Fruit fly (Drosophila melanogaster) whole organism, prepupa: ENCODE results near the gene CG7789.

Experiments used
- CG11294 ChIP-seq: fragments of 200-800 bp; sonication (Bioruptor generic); IDR thresholded peaks from 2 replicates; pipeline ENCODE4 v1.3.6; 2022; ENCODE audit warnings: missing biosample characterization, missing genetic modification characterization
- CG11762 ChIP-seq: fragments of 200-800 bp; sonication (Bioruptor generic); optimal IDR thresholded peaks from 3 replicates; lab custom pipeline; 2016; ENCODE audit warnings: missing biosample characterization, missing genetic modification characterization; ENCODE audit not compliant: insufficient read depth
- CG15336 ChIP-seq: fragments of 200-800 bp; sonication (Bioruptor generic); IDR thresholded peaks from 2 replicates; pipeline ENCODE4 v1.3.6; 2022; ENCODE audit warnings: missing biosample characterization, missing genetic modification characterization
- CG1621 ChIP-seq: fragments of 200-800 bp; sonication (Bioruptor generic); optimal IDR thresholded peaks from 3 replicates; lab custom pipeline; 2018; ENCODE audit warnings: missing biosample characterization, mild to moderate bottlenecking, missing genetic modification characterization
- CG16779 ChIP-seq: fragments of 200-800 bp; sonication (Bioruptor generic); optimal IDR thresholded peaks from 3 replicates; lab custom pipeline; 2017; ENCODE audit warnings: missing biosample characterization, mild to moderate bottlenecking, missing genetic modification characterization
- CG3032 ChIP-seq: fragments of 200-800 bp; optimal IDR thresholded peaks from 2 replicates; lab custom pipeline; 2019; ENCODE audit warnings: missing biosample characterization, mild to moderate bottlenecking, missing genetic modification characterization, moderate library complexity
- CG32006 ChIP-seq: fragments of 200-800 bp; sonication (Bioruptor generic); optimal IDR thresholded peaks from 3 replicates; lab custom pipeline; 2017; ENCODE audit warnings: missing biosample characterization, mild to moderate bottlenecking, missing genetic modification characterization
- CG3919 ChIP-seq: fragments of 200-800 bp; sonication (Bioruptor generic); optimal IDR thresholded peaks from 3 replicates; lab custom pipeline; 2016; ENCODE audit warnings: missing biosample characterization, missing genetic modification characterization
- CG4318 ChIP-seq: fragments of 200-800 bp; sonication (Bioruptor generic); optimal IDR thresholded peaks from 3 replicates; lab custom pipeline; 2017; ENCODE audit warnings: missing biosample characterization, mild to moderate bottlenecking, missing genetic modification characterization
- CG6163 ChIP-seq: fragments of 200-800 bp; sonication (Bioruptor generic); IDR thresholded peaks from 3 replicates; pipeline ENCODE4 v1.3.6; 2022; ENCODE audit warnings: missing biosample characterization, missing genetic modification characterization
- CG6792 ChIP-seq: fragments of 200-800 bp; sonication (Bioruptor generic); optimal IDR thresholded peaks from 3 replicates; lab custom pipeline; 2016; ENCODE audit warnings: missing biosample characterization, missing genetic modification characterization
- CG6854 ChIP-seq: fragments of 200-800 bp; sonication (Bioruptor generic); optimal IDR thresholded peaks from 2 replicates; lab custom pipeline; 2017; ENCODE audit warnings: missing biosample characterization, mild to moderate bottlenecking, missing genetic modification characterization
- CG7368 ChIP-seq: fragments of 200-800 bp; sonication (Bioruptor generic); optimal IDR thresholded peaks from 3 replicates; lab custom pipeline; 2016; ENCODE audit warnings: missing biosample characterization, missing genetic modification characterization
- CG8119 ChIP-seq: fragments of 200-800 bp; sonication (Bioruptor generic); IDR thresholded peaks from 3 replicates; pipeline ENCODE4 v1.3.6; 2022; ENCODE audit warnings: missing biosample characterization, missing genetic modification characterization
- CG8632 ChIP-seq: fragments of 200-800 bp; sonication (Bioruptor generic); optimal IDR thresholded peaks from 3 replicates; lab custom pipeline; 2016; ENCODE audit warnings: missing biosample characterization, missing genetic modification characterization
- CG9139 ChIP-seq: fragments of 200-800 bp; sonication (Bioruptor generic); optimal IDR thresholded peaks from 3 replicates; lab custom pipeline; 2017; ENCODE audit warnings: missing biosample characterization, mild to moderate bottlenecking, missing genetic modification characterization
- Eip78C ChIP-seq: fragments of 200-800 bp; sonication (Bioruptor generic); peaks from one replicate; lab custom pipeline; 2016; ENCODE audit warnings: missing biosample characterization, missing genetic modification characterization
- Ets96B ChIP-seq: fragments of 200-800 bp; optimal IDR thresholded peaks from 2 replicates; lab custom pipeline; 2019; ENCODE audit warnings: missing biosample characterization, mild to moderate bottlenecking, missing genetic modification characterization, moderate library complexity
- Gug ChIP-seq: fragments of 200-800 bp; sonication (Bioruptor generic); IDR thresholded peaks from 2 replicates; pipeline ENCODE4 v1.3.6; 2022; ENCODE audit warnings: missing biosample characterization, missing genetic modification characterization
- Hr38 ChIP-seq: sonication (Bioruptor generic); optimal IDR thresholded peaks from 2 replicates; lab custom pipeline; 2016; ENCODE audit warnings: missing biosample characterization, missing genetic modification characterization
- Hr39 ChIP-seq: fragments of 200-800 bp; sonication (Bioruptor generic); optimal IDR thresholded peaks from 2 replicates; lab custom pipeline; 2016; ENCODE audit warnings: missing biosample characterization, missing genetic modification characterization
- Hr4 ChIP-seq: fragments of 200-800 bp; sonication (Bioruptor generic); optimal IDR thresholded peaks from 3 replicates; lab custom pipeline; 2016; ENCODE audit warnings: missing biosample characterization, missing genetic modification characterization
- Lpt ChIP-seq: fragments of 200-800 bp; sonication (Bioruptor generic); optimal IDR thresholded peaks from 3 replicates; lab custom pipeline; 2016; ENCODE audit warnings: missing biosample characterization, missing genetic modification characterization
- OdsH ChIP-seq: fragments of 200-800 bp; sonication (Bioruptor generic); optimal IDR thresholded peaks from 3 replicates; lab custom pipeline; 2016; ENCODE audit warnings: missing biosample characterization, missing genetic modification characterization
- Smox ChIP-seq: fragments of 200-800 bp; sonication (Bioruptor generic); optimal IDR thresholded peaks from 3 replicates; lab custom pipeline; 2016; ENCODE audit warnings: missing biosample characterization, missing genetic modification characterization
- Sox102F ChIP-seq: fragments of 200-800 bp; sonication (Bioruptor generic); optimal IDR thresholded peaks from 2 replicates; lab custom pipeline; 2016; ENCODE audit warnings: missing biosample characterization, mild to moderate bottlenecking, missing genetic modification characterization
- Sox15 ChIP-seq: fragments of 200-800 bp; sonication (Bioruptor generic); optimal IDR thresholded peaks from 3 replicates; lab custom pipeline; 2016; ENCODE audit warnings: missing biosample characterization, missing genetic modification characterization
- achi ChIP-seq: fragments of 200-800 bp; sonication (Bioruptor generic); optimal IDR thresholded peaks from 3 replicates; lab custom pipeline; 2016; ENCODE audit warnings: missing biosample characterization, missing genetic modification characterization
- acj6 ChIP-seq: fragments of 200-800 bp; sonication (Bioruptor generic); optimal IDR thresholded peaks from 3 replicates; lab custom pipeline; 2016; ENCODE audit warnings: missing biosample characterization, missing genetic modification characterization
- cyc ChIP-seq: fragments of 200-800 bp; sonication (Bioruptor generic); optimal IDR thresholded peaks from 3 replicates; lab custom pipeline; 2016; ENCODE audit warnings: missing biosample characterization, missing genetic modification characterization
- dac ChIP-seq: fragments of 200-800 bp; sonication (Bioruptor generic); optimal IDR thresholded peaks from 2 replicates; lab custom pipeline; 2017; ENCODE audit warnings: missing biosample characterization, mild to moderate bottlenecking, missing genetic modification characterization
- dsx ChIP-seq: fragments of 200-800 bp; optimal IDR thresholded peaks from 3 replicates; lab custom pipeline; 2019; ENCODE audit warnings: missing biosample characterization, mild to moderate bottlenecking, missing genetic modification characterization, moderate library complexity; ENCODE audit not compliant: poor library complexity, severe bottlenecking
- eg ChIP-seq: fragments of 200-800 bp; sonication (Bioruptor generic); IDR thresholded peaks from 3 replicates; pipeline ENCODE4 v1.3.6; 2022; ENCODE audit warnings: missing biosample characterization, missing genetic modification characterization
- fd59A ChIP-seq: fragments of 200-800 bp; sonication (Bioruptor generic); optimal IDR thresholded peaks from 2 replicates; lab custom pipeline; 2017; ENCODE audit warnings: missing biosample characterization, mild to moderate bottlenecking, missing genetic modification characterization, missing genetic modification reagents
- fkh ChIP-seq: fragments of 200-800 bp; sonication (Bioruptor generic); optimal IDR thresholded peaks from 3 replicates; lab custom pipeline; 2017; ENCODE audit warnings: missing biosample characterization, mild to moderate bottlenecking, missing genetic modification characterization, moderate library complexity
- net ChIP-seq: fragments of 200-800 bp; sonication (Bioruptor generic); optimal IDR thresholded peaks from 3 replicates; lab custom pipeline; 2016; ENCODE audit warnings: missing biosample characterization, missing genetic modification characterization
- salr ChIP-seq, 2 experiments: fragments of 200-800 bp; sonication (Bioruptor generic); optimal IDR thresholded peaks; 3 replicates each; lab custom pipeline; 2016 to 2018; ENCODE audit warnings: missing biosample characterization in 2 of 2, missing genetic modification characterization in 2 of 2, mild to moderate bottlenecking in 1 of 2
- ss ChIP-seq, 2 experiments: fragments of 200-800 bp; sonication (Bioruptor generic); optimal IDR thresholded peaks; 2 replicates in 1 of 2; 3 replicates in 1 of 2; lab custom pipeline; 2017 to 2018; ENCODE audit warnings: mild to moderate bottlenecking in 2 of 2, missing biosample characterization in 2 of 2, missing genetic modification characterization in 2 of 2, moderate library complexity in 1 of 2

The CG7789 gene

DNA sequence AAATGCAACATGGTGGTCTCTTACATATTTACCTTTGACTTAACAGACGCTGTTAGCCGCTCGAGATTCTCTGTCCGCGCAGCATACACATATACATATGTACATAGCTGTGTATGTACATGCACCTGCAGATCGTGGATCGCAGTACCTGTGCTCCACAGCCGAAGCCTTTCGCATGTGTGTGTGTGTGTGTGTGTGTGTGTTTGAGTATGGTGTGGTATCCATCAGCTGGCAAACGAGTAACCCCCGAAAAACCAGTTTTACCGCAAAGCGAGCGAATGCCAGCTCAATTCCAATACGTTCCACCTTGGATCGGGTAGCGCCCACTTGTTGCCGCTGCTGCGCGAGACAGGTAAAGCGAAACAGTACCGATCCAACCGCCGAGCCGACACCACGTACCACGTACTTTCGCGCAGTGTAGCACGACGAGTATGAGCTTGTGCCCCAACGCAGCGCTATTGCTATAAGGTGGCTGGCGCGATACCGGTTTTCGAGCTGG lies 38.3 kb downstream of the CG7789 start, which contains the start of gene Cad99C (continued):
- TF ChIP-seq Ets96B (tag; lab: Kevin White, UChicago), result peak; percentile 7
- TF ChIP-seq CG8119 (GFP tag; lab: Robert Waterston, UW), result peak; percentile 34; the same call in 1 of the 3 replicates
- no peak for TF ChIP-seq CG9139
- no peak for TF ChIP-seq CG8632 (GFP tag; lab: Kevin White, UChicago)
- TF ChIP-seq net (GFP tag; lab: Kevin White, UChicago), result peak; percentile 15
- peak; percentile 61 for TF ChIP-seq fkh (GFP tag; lab: Kevin White, UChicago)
- TF ChIP-seq CG3919 (GFP tag; lab: Kevin White, UChicago), result peak; percentile 39
- peak; percentile 37 for TF ChIP-seq dsx
- TF ChIP-seq acj6 (GFP tag; lab: Kevin White, UChicago), result no peak
- no peak for TF ChIP-seq achi (GFP tag; lab: Kevin White, UChicago)
- TF ChIP-seq CG15336, result peak; percentile 26; the same call in 1 of the 2 replicates
- TF ChIP-seq fd59A, result no peak
- TF ChIP-seq Sox102F (GFP tag; lab: Kevin White, UChicago), result peak; percentile 50
- TF ChIP-seq CG6792 (GFP tag; lab: Kevin White, UChicago), result no peak

DNA sequence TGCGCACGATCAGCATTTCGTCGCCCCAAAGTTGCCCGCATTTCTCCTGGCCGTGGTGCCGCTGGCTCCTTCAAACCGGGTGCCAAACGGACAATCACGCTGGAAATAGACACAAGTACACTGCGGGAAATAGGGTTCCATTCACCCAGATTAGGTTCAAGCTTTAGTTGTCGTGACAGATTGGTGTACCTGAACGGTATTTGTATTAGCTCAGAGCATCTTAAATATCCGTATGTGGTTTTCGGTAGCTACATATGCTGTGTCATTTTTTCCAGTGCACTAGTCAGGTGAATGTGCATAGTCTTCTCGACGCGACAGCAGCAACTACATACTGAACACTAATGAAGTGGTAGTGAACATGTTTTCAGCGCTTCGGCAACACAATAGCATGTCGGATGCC lies 44.1 kb downstream of the CG7789 start:
- TF ChIP-seq eg (GFP tag; lab: Robert Waterston, UW), result peak; percentile 91
- peak; percentile 61 for TF ChIP-seq fd59A
- peak; percentile 9 for TF ChIP-seq CG16779 (tag; lab: Kevin White, UChicago)
- no peak for TF ChIP-seq CG3919 (GFP tag; lab: Kevin White, UChicago)
- no peak for TF ChIP-seq Hr39 (GFP tag; lab: Kevin White, UChicago)
- peak in 1 of 2 experiments; percentile 65 for TF ChIP-seq salr (GFP tag; optimal IDR thresholded peaks at IDR 0.05; lab: Kevin White, UChicago)
- TF ChIP-seq CG1621 (tag; lab: Kevin White, UChicago), result peak; percentile 66
- TF ChIP-seq CG6854 (GFP tag; lab: Kevin White, UChicago), result no peak
- TF ChIP-seq CG11762 (GFP tag; lab: Kevin White, UChicago), result peak; percentile 5
- no peak for TF ChIP-seq OdsH
- TF ChIP-seq CG11294 (GFP tag; lab: Robert Waterston, UW), result peak; percentile 50; the same call in 1 of the 2 replicates
- TF ChIP-seq CG7368 (GFP tag; lab: Kevin White, UChicago), result peak; percentile 38
- TF ChIP-seq ss (GFP tag; optimal IDR thresholded peaks at IDR 0.05; lab: Kevin White, UChicago), result no peak
- TF ChIP-seq CG4318, result peak; percentile 88
- TF ChIP-seq Sox15 (GFP tag; lab: Kevin White, UChicago), result peak; percentile 3
- TF ChIP-seq dsx, result peak; percentile 45
- peak; percentile 67 for TF ChIP-seq CG3032 (tag; lab: Kevin White, UChicago)
- TF ChIP-seq dac (GFP tag; lab: Kevin White, UChicago), result peak; percentile 86
- peak; percentile 94 for TF ChIP-seq CG32006 (GFP tag; lab: Kevin White, UChicago)
- peak; percentile 22 for TF ChIP-seq Hr38 (GFP tag; lab: Kevin White, UChicago)
- peak; percentile 50 for TF ChIP-seq achi (GFP tag; lab: Kevin White, UChicago)
- TF ChIP-seq Smox (GFP tag; lab: Kevin White, UChicago), result no peak
- TF ChIP-seq Ets96B (tag; lab: Kevin White, UChicago), result peak; percentile 64
- peak; percentile 92 for TF ChIP-seq CG15336
- TF ChIP-seq cyc (GFP tag; lab: Kevin White, UChicago), result no peak
- no peak for TF ChIP-seq Eip78C (GFP tag; lab: Kevin White, UChicago)
- peak; percentile 10 for TF ChIP-seq CG8632 (GFP tag; lab: Kevin White, UChicago)
- TF ChIP-seq Lpt (GFP tag; lab: Kevin White, UChicago), result peak; percentile 48
- TF ChIP-seq CG6163 (GFP tag; lab: Robert Waterston, UW), result peak; percentile 91
- peak; percentile 93 for TF ChIP-seq Hr4 (GFP tag; lab: Kevin White, UChicago)
- TF ChIP-seq Gug (GFP tag; lab: Robert Waterston, UW), result peak; percentile 84
- TF ChIP-seq CG8119 (GFP tag; lab: Robert Waterston, UW), result peak; percentile 91
- TF ChIP-seq, all 60 proteins: peak for 24
